Worm (Caenorhabditis elegans) whole organism, young adult: ENCODE data around the gene K08E4.3.

Experiments used
- B0019.2 ChIP-seq: fragments of 200-800 bp; sonication (Bioruptor generic); conservative IDR thresholded peaks from 2 replicates; pipeline ENCODE4 v1.3.6; 2022; ENCODE audit warnings: missing genetic modification reagents, missing genetic modification characterization, missing compliant biosample characterization
- D2030.7 ChIP-seq: fragments of 200-800 bp; sonication (Bioruptor generic); IDR thresholded peaks from 2 replicates; pipeline ENCODE4 v1.3.6; 2022; ENCODE audit warnings: missing genetic modification reagents, missing genetic modification characterization, missing compliant biosample characterization
- F22D6.2 ChIP-seq: sonication (generic microtip); optimal IDR thresholded peaks from 2 replicates; lab custom pipeline; 2016; ENCODE audit warnings: mild to moderate bottlenecking, missing genetic modification characterization, missing compliant biosample characterization
- F33H1.4 ChIP-seq: fragments of 200-800 bp; sonication (Bioruptor generic); IDR thresholded peaks from 2 replicates; pipeline ENCODE4 v1.3.6; 2022; ENCODE audit warnings: missing genetic modification reagents, missing genetic modification characterization, missing compliant biosample characterization
- F37B4.10 ChIP-seq: fragments of 200-800 bp; sonication (Bioruptor generic); IDR thresholded peaks from 2 replicates; pipeline ENCODE4 v1.3.6; 2022; ENCODE audit warnings: missing genetic modification characterization, missing compliant biosample characterization
- F49E8.2 ChIP-seq: sonication (generic microtip); optimal IDR thresholded peaks from 3 replicates; lab custom pipeline; 2017; ENCODE audit warnings: missing genetic modification characterization, mild to moderate bottlenecking, missing compliant biosample characterization, antibody characterized with exemption, moderate library complexity; ENCODE audit not compliant: insufficient read depth
- F52B5.7 ChIP-seq: sonication (generic microtip); optimal IDR thresholded peaks from 2 replicates; lab custom pipeline; 2016; ENCODE audit warnings: mild to moderate bottlenecking, missing genetic modification characterization, missing compliant biosample characterization
- Y67H2A.10 ChIP-seq: fragments of 200-800 bp; sonication (Bioruptor generic); conservative IDR thresholded peaks from 2 replicates; pipeline ENCODE4 v1.3.6; 2022; ENCODE audit warnings: missing genetic modification reagents, missing genetic modification characterization, missing compliant biosample characterization
- Y79H2A.3 ChIP-seq: fragments of 200-800 bp; sonication (Bioruptor generic); conservative IDR thresholded peaks from 2 replicates; pipeline ENCODE4 v1.3.6; 2022; ENCODE audit warnings: missing genetic modification reagents, missing genetic modification characterization, missing compliant biosample characterization
- ZK185.1 ChIP-seq: sonication (generic microtip); optimal IDR thresholded peaks from 2 replicates; lab custom pipeline; 2016; ENCODE audit warnings: mild to moderate bottlenecking, missing genetic modification characterization, missing compliant biosample characterization; ENCODE audit not compliant: poor library complexity, severe bottlenecking
- aptf-2 ChIP-seq: fragments of 200-800 bp; sonication (Bioruptor generic); conservative IDR thresholded peaks from 2 replicates; pipeline ENCODE4 v1.3.6; 2022; ENCODE audit warnings: missing genetic modification reagents, missing genetic modification characterization, missing compliant biosample characterization
- attf-5 ChIP-seq: fragments of 200-800 bp; sonication (Bioruptor generic); optimal IDR thresholded peaks from 2 replicates; lab custom pipeline; 2018; ENCODE audit warnings: mild to moderate bottlenecking, missing genetic modification characterization, missing compliant biosample characterization
- bed-1 ChIP-seq: fragments of 200-800 bp; sonication (Bioruptor generic); IDR thresholded peaks from 2 replicates; pipeline ENCODE4 v1.3.6; 2022; ENCODE audit warnings: missing genetic modification reagents, missing genetic modification characterization, missing compliant biosample characterization
- cebp-2 ChIP-seq: fragments of 200-800 bp; sonication (Bioruptor generic); IDR thresholded peaks from 2 replicates; pipeline ENCODE4 v1.3.6; 2022; ENCODE audit warnings: missing genetic modification characterization, missing compliant biosample characterization
- ceh-100 ChIP-seq: fragments of 200-800 bp; sonication (Bioruptor generic); IDR thresholded peaks from 2 replicates; pipeline ENCODE4 v1.3.6; 2022; ENCODE audit warnings: missing genetic modification reagents, missing genetic modification characterization, missing compliant biosample characterization
- ceh-40 ChIP-seq: fragments of 200-800 bp; sonication (Bioruptor generic); IDR thresholded peaks from 2 replicates; pipeline ENCODE4 v1.3.6; 2022; ENCODE audit warnings: missing genetic modification characterization, missing compliant biosample characterization
- ceh-58 ChIP-seq: fragments of 200-800 bp; sonication (Bioruptor generic); IDR thresholded peaks from 2 replicates; pipeline ENCODE4 v1.3.6; 2022; ENCODE audit warnings: missing genetic modification characterization, missing compliant biosample characterization
- ceh-91 ChIP-seq: fragments of 200-800 bp; sonication (Bioruptor generic); IDR thresholded peaks from 2 replicates; pipeline ENCODE4 v1.3.6; 2022; ENCODE audit warnings: missing genetic modification reagents, missing genetic modification characterization, missing compliant biosample characterization
- dox-1 ChIP-seq: fragments of 200-800 bp; sonication (Bioruptor generic); IDR thresholded peaks from 2 replicates; pipeline ENCODE4 v1.3.6; 2022; ENCODE audit warnings: missing genetic modification reagents, missing genetic modification characterization, missing compliant biosample characterization
- egl-18 ChIP-seq: fragments of 200-800 bp; sonication (Bioruptor generic); IDR thresholded peaks from 2 replicates; pipeline ENCODE4 v1.3.6; 2022; ENCODE audit warnings: missing genetic modification reagents, missing genetic modification characterization, missing compliant biosample characterization
- egl-44 ChIP-seq: fragments of 200-800 bp; sonication (Bioruptor generic); IDR thresholded peaks from 2 replicates; pipeline ENCODE4 v1.3.6; 2022; ENCODE audit warnings: missing genetic modification reagents, missing genetic modification characterization, missing compliant biosample characterization
- let-526 ChIP-seq: fragments of 200-800 bp; sonication (Bioruptor generic); IDR thresholded peaks from 2 replicates; pipeline ENCODE4 v1.3.6; 2022; ENCODE audit warnings: missing genetic modification reagents, missing genetic modification characterization, missing compliant biosample characterization
- let-607 ChIP-seq, 2 experiments: fragments of 200-800 bp in 1 of 2; sonication (Bioruptor generic) in 1 of 2; sonication (generic microtip) in 1 of 2; optimal IDR thresholded peaks; 2 replicates each; lab custom pipeline; 2016 to 2018; ENCODE audit warnings: mild to moderate bottlenecking in 2 of 2, missing compliant biosample characterization in 2 of 2, missing genetic modification characterization in 2 of 2, moderate library complexity in 2 of 2, missing genotype in 1 of 2
- lin-35 ChIP-seq, 3 experiments: fragments of 150-350 bp in 2 of 3; sonication (generic microtip) in 1 of 3; optimal IDR thresholded peaks; 2 replicates each; lab custom pipeline; 2014 to 2018; ENCODE audit warnings: missing biosample characterization in 3 of 3, missing genetic modification characterization in 3 of 3, missing genetic modification reagents in 3 of 3
- lin-54 ChIP-seq: fragments of 200-800 bp; sonication (Bioruptor generic); optimal IDR thresholded peaks from 2 replicates; lab custom pipeline; 2018; ENCODE audit warnings: mild to moderate bottlenecking, missing genetic modification characterization, missing compliant biosample characterization
- lsl-1 ChIP-seq: fragments of 200-800 bp; sonication (Bioruptor generic); optimal IDR thresholded peaks from 2 replicates; lab custom pipeline; 2018; ENCODE audit warnings: mild to moderate bottlenecking, missing genetic modification characterization, moderate library complexity, missing compliant biosample characterization
- lsy-27 ChIP-seq: sonication (generic microtip); optimal IDR thresholded peaks from 2 replicates; lab custom pipeline; 2017; ENCODE audit warnings: missing genetic modification characterization, mild to moderate bottlenecking, missing compliant biosample characterization, antibody characterized with exemption, missing genotype, borderline replicate concordance; ENCODE audit not compliant: insufficient read depth
- madf-10 ChIP-seq: sonication (generic microtip); optimal IDR thresholded peaks from 2 replicates; lab custom pipeline; 2016; ENCODE audit warnings: mild to moderate bottlenecking, missing genetic modification characterization, missing compliant biosample characterization
- madf-6 ChIP-seq: fragments of 200-800 bp; sonication (Bioruptor generic); IDR thresholded peaks from 2 replicates; pipeline ENCODE4 v1.3.6; 2022; ENCODE audit warnings: missing genetic modification reagents, missing genetic modification characterization, missing compliant biosample characterization
- madf-8 ChIP-seq: fragments of 200-800 bp; sonication (Bioruptor generic); conservative IDR thresholded peaks from 2 replicates; pipeline ENCODE4 v1.3.6; 2022; ENCODE audit warnings: missing genetic modification reagents, missing genetic modification characterization, missing compliant biosample characterization
- mcd-1 ChIP-seq: fragments of 200-800 bp; sonication (Bioruptor generic); IDR thresholded peaks from 2 replicates; pipeline ENCODE4 v1.3.6; 2022; ENCODE audit warnings: missing genetic modification reagents, missing genetic modification characterization, missing compliant biosample characterization
- mxl-1 ChIP-seq: sonication (generic microtip); optimal IDR thresholded peaks from 2 replicates; lab custom pipeline; 2016; ENCODE audit warnings: missing genetic modification characterization, missing compliant biosample characterization
- nfyb-1 ChIP-seq: fragments of 200-800 bp; sonication (Bioruptor generic); IDR thresholded peaks from 2 replicates; pipeline ENCODE4 v1.3.6; 2022; ENCODE audit warnings: missing genetic modification reagents, missing genetic modification characterization, missing compliant biosample characterization
- nhr-120 ChIP-seq: fragments of 200-800 bp; sonication (Bioruptor generic); IDR thresholded peaks from 2 replicates; pipeline ENCODE4 v1.3.6; 2022; ENCODE audit warnings: missing genetic modification characterization, missing compliant biosample characterization
- nhr-80 ChIP-seq: sonication (generic microtip); optimal IDR thresholded peaks from 2 replicates; lab custom pipeline; 2016; ENCODE audit warnings: missing genetic modification characterization, missing compliant biosample characterization
- pbrm-1 ChIP-seq: fragments of 200-800 bp; sonication (Bioruptor generic); IDR thresholded peaks from 2 replicates; pipeline ENCODE4 v1.3.6; 2022; ENCODE audit warnings: missing genetic modification reagents, missing genetic modification characterization, missing compliant biosample characterization
- tbx-9 ChIP-seq: sonication (generic microtip); optimal IDR thresholded peaks from 2 replicates; lab custom pipeline; 2016; ENCODE audit warnings: borderline replicate concordance, missing genetic modification characterization, inconsistent platforms, missing compliant biosample characterization
- ztf-18 ChIP-seq: sonication (generic microtip); optimal IDR thresholded peaks from 2 replicates; lab custom pipeline; 2016; ENCODE audit warnings: missing genotype, mild to moderate bottlenecking, missing genetic modification characterization, missing compliant biosample characterization
- ztf-25 ChIP-seq: fragments of 200-800 bp; sonication (Bioruptor generic); IDR thresholded peaks from 2 replicates; pipeline ENCODE4 v1.3.6; 2022; ENCODE audit warnings: missing genetic modification reagents, missing genetic modification characterization, missing compliant biosample characterization
- ztf-26 ChIP-seq: sonication (generic microtip); optimal IDR thresholded peaks from 2 replicates; lab custom pipeline; 2017; ENCODE audit warnings: missing genetic modification characterization, missing compliant biosample characterization

K08E4.3 gene

ce11 chrIV:12068590-12068989 is 11.0 kb downstream of the K08E4.3 start, which contains the start of gene bath-37:
bath-37 (plus strand) TSS chrIV:12068890.
- TF ChIP-seq F52B5.7 (no peak), egl-18 (GFP tag; lab: Robert Waterston, UW) (no peak)

- TF ChIP-seq aptf-2 (GFP tag; lab: Robert Waterston, UW) (no peak), ceh-100 (GFP tag; lab: Robert Waterston, UW) (no peak), ztf-25 (no peak), pbrm-1 (no peak), dox-1 (GFP tag; lab: Robert Waterston, UW) (no peak), madf-8 (no peak), nhr-80 (tag; lab: Kevin White, UChicago) (no peak), nfyb-1 (no peak), ztf-26 (tag; lab: Kevin White, UChicago) (no peak), nhr-120 (GFP tag; lab: Robert Waterston, UW) (no peak), Y67H2A.10 (no peak), D2030.7 (GFP tag; lab: Robert Waterston, UW) (no peak)
Observed at ce11 chrIV:12075497-12075896, 18.0 kb downstream of the K08E4.3 start, which contains the start of gene K08E4.7. K08E4.7 (plus strand) TSS chrIV:12075797.

- TF ChIP-seq B0019.2 (GFP tag; lab: Robert Waterston, UW) = no peak
- TF ChIP-seq lsl-1 (GFP tag; lab: Kevin White, UChicago) = peak; percentile 66
- 0 out of 2 replicates have a peak, but pooled peaks have one; percentile 32 for TF ChIP-seq ceh-91 (GFP tag; lab: Robert Waterston, UW)
- TF ChIP-seq lsy-27 (tag; lab: Kevin White, UChicago) = no peak
- TF ChIP-seq madf-6 (GFP tag; lab: Robert Waterston, UW) = peak; percentile 42; the same call in 1 of the 2 replicates
- TF ChIP-seq F33H1.4 (GFP tag; lab: Robert Waterston, UW) = peak; percentile 62
Observed at ce11 chrIV:12078112-12078812, 20.7 kb downstream of the K08E4.3 start, which contains the start of gene tmed-1. tmed-1 (minus strand) TSS chrIV:12078162.

ce11 chrIV:12078907-12079523 is 21.5 kb downstream of the K08E4.3 start, which contains the start of gene lex-1:
lex-1 (plus strand) TSS chrIV:12079473.
- TF ChIP-seq lin-54 (GFP tag; lab: Kevin White, UChicago) = peak; percentile 26
- peak; percentile 61 for TF ChIP-seq attf-5 (GFP tag; lab: Kevin White, UChicago)
- no peak for TF ChIP-seq cebp-2 (GFP tag; lab: Robert Waterston, UW)
- no peak for TF ChIP-seq bed-1 (GFP tag; lab: Robert Waterston, UW)
- peak; percentile 71 for TF ChIP-seq mcd-1
- TF ChIP-seq let-607 (tag; optimal IDR thresholded peaks at IDR 0.05; lab: Kevin White, UChicago) = no peak
- peak in 1 of 3 experiments; percentile 21 for TF ChIP-seq lin-35 (GFP tag; optimal IDR thresholded peaks at IDR 0.05; lab: Kevin White, UChicago)

ce11 chrIV:12080807-12081206 is 23.3 kb downstream of the K08E4.3 start:
- TF ChIP-seq let-526 = no peak
- TF ChIP-seq Y67H2A.10 = no peak
- no peak for TF ChIP-seq F37B4.10 (GFP tag; lab: Robert Waterston, UW)
- TF ChIP-seq mxl-1 (tag; lab: Kevin White, UChicago) = no peak
- TF ChIP-seq ztf-18 (tag; lab: Kevin White, UChicago) = no peak
- no peak for TF ChIP-seq tbx-9
- TF ChIP-seq nhr-80 (tag; lab: Kevin White, UChicago) = no peak
- no peak for TF ChIP-seq madf-10 (tag; lab: Kevin White, UChicago)
- no peak for TF ChIP-seq ceh-40 (GFP tag; lab: Robert Waterston, UW)
- TF ChIP-seq F22D6.2 = no peak
- no peak for TF ChIP-seq ZK185.1 (tag; lab: Kevin White, UChicago)
- TF ChIP-seq ceh-58 (GFP tag; lab: Robert Waterston, UW) = no peak
- no peak for TF ChIP-seq F49E8.2 (tag; lab: Kevin White, UChicago)
- TF ChIP-seq lin-54 (GFP tag; lab: Kevin White, UChicago) = no peak
- no peak for TF ChIP-seq Y79H2A.3
- TF ChIP-seq egl-44 (GFP tag; lab: Robert Waterston, UW) = no peak
